Worm (Caenorhabditis elegans) whole organism, L1 larva: ENCODE measurements around the gene F54F7.9.

Experiments
- F16B12.6 ChIP-seq: fragments of 150-350 bp; optimal IDR thresholded peaks from 2 replicates; lab custom pipeline; 2014; ENCODE audit warnings: missing biosample characterization, missing genetic modification characterization
- Y116A8C.19 ChIP-seq: sonication (generic microtip); optimal IDR thresholded peaks from 2 replicates; lab custom pipeline; 2016; ENCODE audit warnings: missing compliant biosample characterization, missing genetic modification characterization, borderline replicate concordance
- ceh-90 ChIP-seq: sonication (generic microtip); optimal IDR thresholded peaks from 2 replicates; lab custom pipeline; 2016; ENCODE audit warnings: missing genetic modification characterization, missing compliant biosample characterization
- dpl-1 ChIP-seq, 3 experiments: fragments of 150-350 bp in 2 of 3; sonication (generic microtip) in 1 of 3; optimal IDR thresholded peaks; 2 replicates each; lab custom pipeline; 2014 to 2017; ENCODE audit warnings: missing biosample characterization in 3 of 3, missing genetic modification characterization in 3 of 3, missing genetic modification reagents in 3 of 3
- dsc-1 ChIP-seq: sonication (generic microtip); optimal IDR thresholded peaks from 2 replicates; lab custom pipeline; 2016; ENCODE audit warnings: mild to moderate bottlenecking, missing genetic modification characterization, missing compliant biosample characterization
- efl-1 ChIP-seq, 4 experiments: fragments of 150-350 bp; optimal IDR thresholded peaks in 3 of 4; peaks in 1 of 4; 1 replicate in 1 of 4; 2 replicates in 3 of 4; lab custom pipeline; 2014; ENCODE audit warnings: missing biosample characterization in 2 of 4, missing genetic modification characterization in 2 of 4, missing genetic modification reagents in 2 of 4
- efl-3 ChIP-seq: fragments of 200-800 bp; sonication (Bioruptor generic); optimal IDR thresholded peaks from 2 replicates; lab custom pipeline; 2018; ENCODE audit warnings: mild to moderate bottlenecking, missing genetic modification characterization, missing compliant biosample characterization
- elt-2 ChIP-seq: sonication (generic microtip); optimal IDR thresholded peaks from 2 replicates; lab custom pipeline; 2016; ENCODE audit warnings: missing genetic modification characterization, mild to moderate bottlenecking, inconsistent platforms, missing compliant biosample characterization, missing genetic modification reagents
- ets-5 ChIP-seq: fragments of 200-800 bp; sonication (Bioruptor generic); IDR thresholded peaks from 2 replicates; pipeline ENCODE4 v1.3.6; 2022; ENCODE audit warnings: missing genetic modification characterization, missing compliant biosample characterization
- fkh-4 ChIP-seq: sonication (generic microtip); optimal IDR thresholded peaks from 2 replicates; lab custom pipeline; 2016; ENCODE audit warnings: missing compliant biosample characterization, missing genetic modification characterization, borderline replicate concordance
- fkh-8 ChIP-seq: sonication (generic microtip); optimal IDR thresholded peaks from 2 replicates; lab custom pipeline; 2016; ENCODE audit warnings: mild to moderate bottlenecking, missing genetic modification characterization, missing compliant biosample characterization
- fos-1 ChIP-seq: fragments of 150-350 bp; optimal IDR thresholded peaks from 2 replicates; lab custom pipeline; 2014; ENCODE audit warnings: missing biosample characterization, missing genetic modification characterization
- hlh-17 ChIP-seq: fragments of 200-800 bp; sonication (Bioruptor generic); optimal IDR thresholded peaks from 2 replicates; lab custom pipeline; 2018; ENCODE audit warnings: missing genetic modification characterization, mild to moderate bottlenecking, missing compliant biosample characterization, moderate library complexity, borderline replicate concordance
- hlh-4 ChIP-seq: sonication (generic microtip); optimal IDR thresholded peaks from 2 replicates; lab custom pipeline; 2016; ENCODE audit warnings: mild to moderate bottlenecking, missing genetic modification characterization, missing compliant biosample characterization
- hpl-2 ChIP-seq: fragments of 150-350 bp; optimal IDR thresholded peaks from 2 replicates; lab custom pipeline; 2014; ENCODE audit warnings: missing biosample characterization, missing genetic modification reagents, missing genetic modification characterization
- irx-1 ChIP-seq: sonication (generic microtip); optimal IDR thresholded peaks from 2 replicates; lab custom pipeline; 2016; ENCODE audit warnings: missing genetic modification characterization, missing compliant biosample characterization
- jun-1 ChIP-seq: fragments of 150-350 bp; optimal IDR thresholded peaks from 2 replicates; lab custom pipeline; 2014; ENCODE audit warnings: missing biosample characterization, missing genetic modification reagents, missing genetic modification characterization
- lin-14 ChIP-seq: fragments of 200-800 bp; sonication (Bioruptor generic); optimal IDR thresholded peaks from 2 replicates; lab custom pipeline; 2018; ENCODE audit warnings: mild to moderate bottlenecking, missing genetic modification characterization, moderate library complexity, missing compliant biosample characterization
- lin-15B ChIP-seq: fragments of 150-350 bp; sonication (generic microtip); optimal IDR thresholded peaks from 3 replicates; lab custom pipeline; 2014; ENCODE audit warnings: missing biosample characterization, missing genetic modification characterization
- lin-39 ChIP-seq: fragments of 150-350 bp; optimal IDR thresholded peaks from 2 replicates; lab custom pipeline; 2014; ENCODE audit warnings: missing biosample characterization, missing genetic modification reagents, missing genetic modification characterization
- lir-3 ChIP-seq: sonication (generic microtip); optimal IDR thresholded peaks from 2 replicates; lab custom pipeline; 2016; ENCODE audit warnings: mild to moderate bottlenecking, missing genetic modification characterization, moderate library complexity, missing compliant biosample characterization; ENCODE audit not compliant: poor library complexity
- mdl-1 ChIP-seq, 2 experiments: fragments of 150-350 bp; optimal IDR thresholded peaks; 2 replicates each; lab custom pipeline; 2014 to 2017; ENCODE audit warnings: missing biosample characterization in 2 of 2, missing genetic modification characterization in 2 of 2, inconsistent platforms in 1 of 2
- mef-2 ChIP-seq: fragments of 150-350 bp; optimal IDR thresholded peaks from 2 replicates; lab custom pipeline; 2014; ENCODE audit warnings: missing biosample characterization, missing genetic modification characterization
- nhr-28 ChIP-seq: fragments of 150-350 bp; optimal IDR thresholded peaks from 2 replicates; lab custom pipeline; 2014; ENCODE audit warnings: missing biosample characterization, missing genetic modification characterization
- nhr-71 ChIP-seq: sonication (generic microtip); optimal IDR thresholded peaks from 2 replicates; lab custom pipeline; 2016; ENCODE audit warnings: mild to moderate bottlenecking, missing genetic modification characterization, moderate library complexity, missing compliant biosample characterization
- nhr-77 ChIP-seq: fragments of 150-350 bp; optimal IDR thresholded peaks from 2 replicates; lab custom pipeline; 2014; ENCODE audit warnings: missing biosample characterization, missing genetic modification characterization
- pag-3 ChIP-seq: sonication (generic microtip); optimal IDR thresholded peaks from 2 replicates; lab custom pipeline; 2017; ENCODE audit warnings: missing genetic modification characterization, mild to moderate bottlenecking, missing compliant biosample characterization, antibody characterized with exemption, borderline replicate concordance; ENCODE audit not compliant: insufficient read depth
- pax-3 ChIP-seq: fragments of 200-800 bp; sonication (Bioruptor generic); optimal IDR thresholded peaks from 2 replicates; lab custom pipeline; 2018; ENCODE audit warnings: mild to moderate bottlenecking, missing genetic modification characterization, moderate library complexity, missing compliant biosample characterization
- rnt-1 ChIP-seq: sonication (generic microtip); optimal IDR thresholded peaks from 2 replicates; lab custom pipeline; 2016; ENCODE audit warnings: mild to moderate bottlenecking, missing genetic modification characterization, moderate library complexity, missing compliant biosample characterization
- snu-23 ChIP-seq: sonication (generic microtip); optimal IDR thresholded peaks from 2 replicates; lab custom pipeline; 2016; ENCODE audit warnings: missing genetic modification characterization, missing compliant biosample characterization
- sup-37 ChIP-seq: fragments of 200-800 bp; sonication (Bioruptor generic); optimal IDR thresholded peaks from 2 replicates; lab custom pipeline; 2018; ENCODE audit warnings: mild to moderate bottlenecking, missing genetic modification characterization, missing compliant biosample characterization
- swsn-7 ChIP-seq: sonication (generic microtip); optimal IDR thresholded peaks from 2 replicates; lab custom pipeline; 2016; ENCODE audit warnings: missing genetic modification characterization, missing compliant biosample characterization
- tbx-2 ChIP-seq: sonication (generic microtip); optimal IDR thresholded peaks from 2 replicates; lab custom pipeline; 2016; ENCODE audit warnings: missing genetic modification characterization, missing compliant biosample characterization
- unc-30 ChIP-seq: sonication (generic microtip); optimal IDR thresholded peaks from 2 replicates; lab custom pipeline; 2017; ENCODE audit warnings: missing biosample characterization, missing genetic modification characterization
- unc-62 ChIP-seq: fragments of 150-350 bp; optimal IDR thresholded peaks from 2 replicates; lab custom pipeline; 2014; ENCODE audit warnings: missing biosample characterization, missing genetic modification reagents, missing genetic modification characterization
- unc-98 ChIP-seq: fragments of 200-800 bp; sonication (Bioruptor generic); IDR thresholded peaks from 2 replicates; pipeline ENCODE4 v1.3.6; 2022; ENCODE audit warnings: missing genetic modification characterization, missing compliant biosample characterization
- zag-1 ChIP-seq: fragments of 150-350 bp; optimal IDR thresholded peaks from 2 replicates; lab custom pipeline; 2014; ENCODE audit warnings: missing biosample characterization, missing genetic modification characterization
- zip-4 ChIP-seq: fragments of 200-800 bp; sonication (Bioruptor generic); optimal IDR thresholded peaks from 2 replicates; lab custom pipeline; 2018; ENCODE audit warnings: mild to moderate bottlenecking, missing genetic modification characterization, moderate library complexity, missing compliant biosample characterization
- ztf-11 ChIP-seq, 2 experiments: sonication (generic microtip); optimal IDR thresholded peaks; 2 replicates each; lab custom pipeline; 2016 to 2017; ENCODE audit warnings: missing genetic modification characterization in 2 of 2, missing biosample characterization in 1 of 2, missing compliant biosample characterization in 1 of 2

F54F7.9 gene

DNA sequence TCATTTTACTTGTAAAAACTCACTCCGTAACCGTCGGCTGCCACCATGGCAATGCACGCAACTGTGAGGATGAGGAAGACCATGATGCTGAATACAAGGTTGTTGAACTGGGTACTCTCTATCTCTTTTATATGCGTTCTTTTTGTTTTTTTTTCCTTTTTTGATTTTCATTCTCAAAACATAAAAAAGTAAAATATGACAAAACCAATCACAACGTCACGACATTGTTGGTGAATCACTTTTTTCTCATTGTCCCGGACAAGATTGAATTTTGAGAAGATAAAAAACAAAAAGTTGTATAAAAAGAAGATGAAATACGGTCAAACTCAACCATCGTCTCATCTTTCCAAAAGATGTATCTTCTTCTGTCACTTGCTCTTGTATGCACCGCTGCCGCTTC lies 34.3 kb upstream of the F54F7.9 start, which contains the start of the genes Y62H9A.5 and ule-5:
Gene Y62H9A.5 (minus strand): TSS at position 101 of the 400 bp plus-strand sequence.
Gene ule-5 (plus strand): TSS at position 328 of the 400 bp plus-strand sequence.
- TF ChIP-seq dsc-1 (tag; lab: Kevin White, UChicago) (no peak), dpl-1 (GFP tag; optimal IDR thresholded peaks at IDR 0.05; lab: Kevin White, UChicago) (no peak), Y116A8C.19 (tag; lab: Kevin White, UChicago) (no peak), swsn-7 (tag; lab: Kevin White, UChicago) (no peak), efl-3 (GFP tag; lab: Kevin White, UChicago) (no peak), lin-15B (tag; lab: Kevin White, UChicago) (no peak), zag-1 (tag; lab: Kevin White, UChicago) (no peak), unc-30 (tag; lab: Kevin White, UChicago) (no peak), nhr-77 (tag; lab: Kevin White, UChicago) (no peak), mdl-1 (tag; optimal IDR thresholded peaks at IDR 0.05; lab: Kevin White, UChicago) (no peak), nhr-71 (tag; lab: Kevin White, UChicago) (no peak), fkh-8 (tag; lab: Kevin White, UChicago) (no peak), pag-3 (tag; lab: Kevin White, UChicago) (no peak), hpl-2 (GFP tag; lab: Kevin White, UChicago) (no peak), zip-4 (GFP tag; lab: Kevin White, UChicago) (no peak), mef-2 (no peak)

DNA sequence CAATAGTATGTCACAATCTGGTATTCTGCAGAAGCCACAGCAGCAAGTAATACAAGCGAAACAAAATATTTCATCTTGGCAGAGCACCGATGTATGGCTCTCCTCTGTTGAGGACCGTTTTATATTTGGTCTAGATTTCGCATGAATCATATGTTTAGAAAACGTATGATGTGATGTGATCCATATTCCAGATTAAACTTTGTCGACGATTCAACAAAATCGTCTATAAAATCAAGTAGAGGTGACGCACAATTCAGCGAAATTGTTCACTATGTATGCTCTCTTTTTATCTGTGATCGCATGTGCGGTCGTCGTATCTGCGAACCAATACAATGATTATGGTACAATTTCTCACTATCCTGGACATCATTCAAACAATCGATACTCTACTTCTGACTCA lies 31.4 kb upstream of the F54F7.9 start, which contains the start of the genes Y62H9A.3 and Y62H9A.4:
Gene Y62H9A.3 (minus strand): TSS at position 101 of the 400 bp plus-strand sequence.
Gene Y62H9A.4 (plus strand): TSS at position 256 of the 400 bp plus-strand sequence.
- TF ChIP-seq nhr-28 (tag; lab: Kevin White, UChicago), result no peak
- no peak for TF ChIP-seq fos-1 (tag; lab: Kevin White, UChicago)
- no peak for TF ChIP-seq ztf-11 (tag; optimal IDR thresholded peaks at IDR 0.05; lab: Kevin White, UChicago)
- no peak for TF ChIP-seq ceh-90 (tag; lab: Kevin White, UChicago)
- no peak for TF ChIP-seq irx-1 (tag; lab: Kevin White, UChicago)
- no peak for TF ChIP-seq dsc-1 (tag; lab: Kevin White, UChicago)
- no peak for TF ChIP-seq snu-23
- TF ChIP-seq tbx-2 (tag; lab: Kevin White, UChicago), result no peak
- TF ChIP-seq hpl-2 (GFP tag; lab: Kevin White, UChicago), result no peak
- no peak for TF ChIP-seq elt-2 (tag; lab: Kevin White, UChicago)
- TF ChIP-seq lir-3, result no peak
- no peak for TF ChIP-seq swsn-7 (tag; lab: Kevin White, UChicago)
- TF ChIP-seq unc-62 (GFP tag; lab: Kevin White, UChicago), result no peak
- no peak for TF ChIP-seq Y116A8C.19 (tag; lab: Kevin White, UChicago)
- no peak for TF ChIP-seq unc-98

ce11 chrX:11878109-11878508 lies 29.6 kb upstream of the F54F7.9 start, which contains the start of gene Y62H9A.2:
TSS of gene Y62H9A.2 (minus strand) at chrX:11878209.
- no peak for TF ChIP-seq dpl-1 (GFP tag; optimal IDR thresholded peaks at IDR 0.05; lab: Kevin White, UChicago)
- TF ChIP-seq ets-5, result no peak
- no peak for TF ChIP-seq efl-1 (optimal IDR thresholded peaks at IDR 0.05; lab: Kevin White, UChicago)
- TF ChIP-seq efl-1 (GFP tag; optimal IDR thresholded peaks at IDR 0.05 in 1 of 2; lab: Kevin White, UChicago), result peak in 1 of 2 experiments; percentile 45
- TF ChIP-seq, all 84 proteins: peak for 1

ce11 chrX:11875260-11875659 lies 26.7 kb upstream of the F54F7.9 start, which contains the start of gene Y62H9A.1:
TSS of gene Y62H9A.1 (plus strand) at chrX:11875541.
- no peak for TF ChIP-seq F16B12.6 (tag; lab: Kevin White, UChicago)
- TF ChIP-seq rnt-1, result no peak
- no peak for TF ChIP-seq unc-62 (GFP tag; lab: Kevin White, UChicago)
- peak; percentile 53 for TF ChIP-seq nhr-71 (tag; lab: Kevin White, UChicago)
- no peak for TF ChIP-seq mdl-1 (tag; optimal IDR thresholded peaks at IDR 0.05; lab: Kevin White, UChicago)
- no peak for TF ChIP-seq elt-2 (tag; lab: Kevin White, UChicago)
- peak; percentile 25 for TF ChIP-seq pax-3 (tag; lab: Kevin White, UChicago)
- TF ChIP-seq sup-37 (GFP tag; lab: Kevin White, UChicago), result no peak
- TF ChIP-seq hlh-4 (tag; lab: Kevin White, UChicago), result peak; percentile 64
- TF ChIP-seq pag-3 (tag; lab: Kevin White, UChicago), result no peak
- TF ChIP-seq fkh-4 (tag; lab: Kevin White, UChicago), result no peak
- no peak for TF ChIP-seq lin-14 (GFP tag; lab: Kevin White, UChicago)
- TF ChIP-seq nhr-28 (tag; lab: Kevin White, UChicago), result no peak
- TF ChIP-seq jun-1 (tag; lab: Kevin White, UChicago), result no peak
- peak; percentile 25 for TF ChIP-seq fkh-8 (tag; lab: Kevin White, UChicago)
- TF ChIP-seq hlh-17 (GFP tag; lab: Kevin White, UChicago), result no peak
- no peak for TF ChIP-seq lin-39 (tag; lab: Kevin White, UChicago)
